Worm (Caenorhabditis elegans): ENCODE results near the gene F14H12.17.

The F14H12.17 gene

DNA sequence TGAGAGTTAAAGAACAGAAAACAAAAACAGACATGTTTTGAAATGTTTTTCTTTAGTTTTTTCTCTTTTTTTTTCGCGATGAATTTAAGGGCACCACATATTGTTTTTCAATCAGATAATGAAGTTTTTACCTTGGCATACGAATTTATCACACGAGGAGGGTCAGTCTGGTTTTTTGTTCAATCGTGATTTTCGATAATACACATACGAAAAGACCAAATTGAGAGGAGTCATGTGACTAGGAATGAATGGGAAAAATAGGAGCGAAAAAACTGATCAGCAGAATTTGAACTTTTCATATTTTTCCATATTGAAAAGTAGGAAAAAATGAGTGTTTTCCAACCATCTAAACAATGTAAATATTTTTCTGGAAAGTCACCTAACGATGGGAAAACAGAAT lies 23.4 kb upstream of the F14H12.17 start:
- TF ChIP-seq elt-4 (tag; optimal IDR thresholded peaks at IDR 0.05), result no peak
- TF ChIP-seq pha-4 (tag; optimal IDR thresholded peaks at IDR 0.05), result no peak
- no peak for TF ChIP-seq K09A11.1 (tag; optimal IDR thresholded peaks at IDR 0.05; ENCODE audit: insufficient read depth)
- TF ChIP-seq ceh-9 (tag; optimal IDR thresholded peaks at IDR 0.05), result no peak
- TF ChIP-seq ahr-1 (tag; optimal IDR thresholded peaks at IDR 0.05), result no peak
- no peak for TF ChIP-seq hlh-15 (tag; optimal IDR thresholded peaks at IDR 0.05)
- TF ChIP-seq pros-1 (tag; optimal IDR thresholded peaks at IDR 0.05), result no peak
- TF ChIP-seq unc-55 (GFP tag; optimal IDR thresholded peaks at IDR 0.05), result no peak
- no peak for TF ChIP-seq nhr-11 (tag; optimal IDR thresholded peaks at IDR 0.05)

DNA sequence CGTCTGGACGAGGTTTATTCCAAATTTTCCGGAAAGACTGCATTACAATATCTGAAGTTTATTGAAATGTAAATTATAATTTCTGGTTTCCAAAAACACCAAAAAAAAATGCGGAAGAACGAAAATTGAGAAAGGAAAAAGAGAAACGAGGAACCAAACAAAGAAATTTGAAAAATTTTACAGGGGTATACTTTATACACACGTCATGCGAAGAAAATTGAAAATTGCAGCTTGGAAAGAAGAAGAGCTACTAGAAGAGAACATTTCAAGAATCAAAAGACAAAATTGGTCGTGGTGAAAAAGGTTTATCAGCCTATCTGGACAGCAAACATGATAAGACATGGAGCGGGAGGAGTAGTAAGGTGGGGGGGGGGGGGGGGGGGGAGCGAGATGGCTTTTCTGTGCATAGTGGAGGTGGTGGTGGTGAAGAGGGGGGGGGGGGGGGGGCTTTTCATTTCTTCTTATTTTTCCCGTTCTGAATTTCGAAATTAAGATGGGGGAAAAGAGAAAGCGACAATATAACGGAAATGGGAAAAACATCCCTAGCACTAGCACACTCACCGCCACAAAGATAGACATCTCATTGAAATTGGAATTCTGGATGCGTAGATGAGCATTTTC lies 20.3 kb upstream of the F14H12.17 start, which contains the start of gene lst-2:
TSS of gene lst-2 (minus strand) at position 51 of the 621 bp plus-strand sequence.
- no peak for TF ChIP-seq gmeb-2 (tag; optimal IDR thresholded peaks at IDR 0.05)

DNA sequence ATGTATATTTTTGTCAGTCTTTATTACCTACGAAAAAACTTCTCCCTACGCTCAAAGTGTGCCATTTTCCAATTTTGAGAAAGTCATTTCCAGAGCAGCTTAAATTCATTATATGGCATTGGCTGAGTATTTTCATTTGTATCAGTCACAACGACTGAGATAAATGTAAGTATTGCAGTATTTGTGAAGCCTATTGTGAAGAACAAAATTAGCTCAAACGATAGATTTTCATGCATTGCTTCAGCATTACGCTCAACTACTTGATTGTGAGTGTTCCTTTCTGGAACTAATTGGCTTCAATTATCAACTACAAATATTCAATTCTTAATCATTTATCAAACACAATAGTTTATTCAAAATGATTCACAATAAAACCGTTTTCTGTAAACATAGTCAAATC lies 14.6 kb upstream of the F14H12.17 start, which contains the start of gene R160.12:
TSS of gene R160.12 (minus strand) at position 101 of the 400 bp plus-strand sequence.
- TF ChIP-seq tbx-7 (tag; optimal IDR thresholded peaks at IDR 0.05), result no peak
- no peak for TF ChIP-seq ref-2 (tag; optimal IDR thresholded peaks at IDR 0.05)
- TF ChIP-seq lin-11 (tag; optimal IDR thresholded peaks at IDR 0.05), result no peak
- no peak for TF ChIP-seq elt-4 (tag; optimal IDR thresholded peaks at IDR 0.05)
- no peak for TF ChIP-seq unc-3 (GFP tag; conservative IDR thresholded peaks at IDR 0.05)
- no peak for TF ChIP-seq unc-3 (tag; optimal IDR thresholded peaks at IDR 0.05)
- TF ChIP-seq hlh-8 (tag; optimal IDR thresholded peaks at IDR 0.05), result no peak
- no peak for TF ChIP-seq pqm-1 (tag; optimal IDR thresholded peaks at IDR 0.05)
- no peak for TF ChIP-seq ceh-31 (tag; optimal IDR thresholded peaks at IDR 0.05)
- TF ChIP-seq eyg-1 (tag; optimal IDR thresholded peaks at IDR 0.05), result no peak
- no peak for TF ChIP-seq madf-2 (tag; optimal IDR thresholded peaks at IDR 0.05)

DNA sequence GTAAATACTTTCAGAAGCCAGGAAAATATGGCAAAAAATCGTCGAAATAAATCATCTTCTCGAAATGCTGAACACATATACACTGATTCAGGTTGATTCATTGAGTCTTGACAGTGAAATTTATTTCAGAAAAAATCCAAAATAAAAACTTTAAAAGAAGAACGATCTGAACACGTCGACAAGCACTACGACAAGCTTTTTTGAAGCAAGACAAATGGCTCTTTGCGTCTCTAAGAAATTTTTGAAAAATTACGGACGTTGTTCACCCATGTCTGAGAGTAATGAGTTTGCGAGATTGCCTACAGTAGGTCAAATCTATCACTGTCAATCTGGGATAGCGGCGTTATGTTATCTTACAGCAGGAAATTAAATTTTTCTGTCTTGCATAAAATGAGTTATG lies 13.7 kb upstream of the F14H12.17 start, which contains the start of gene R160.2:
TSS of gene R160.2 (minus strand) at position 101 of the 400 bp plus-strand sequence.
- TF ChIP-seq dmd-4 (tag; optimal IDR thresholded peaks at IDR 0.05; ENCODE audit: borderline replicate concordance), result no peak
- no peak for TF ChIP-seq ceh-48 (tag; optimal IDR thresholded peaks at IDR 0.05)
- no peak for TF ChIP-seq hlh-13 (GFP tag; optimal IDR thresholded peaks at IDR 0.05)
- no peak for TF ChIP-seq ceh-14 (tag; optimal IDR thresholded peaks at IDR 0.05)
- TF ChIP-seq eyg-1 (tag; optimal IDR thresholded peaks at IDR 0.05), result no peak
- TF ChIP-seq nhr-11 (tag; optimal IDR thresholded peaks at IDR 0.05), result no peak
- no peak for TF ChIP-seq tbx-7 (tag; optimal IDR thresholded peaks at IDR 0.05)
- no peak for TF ChIP-seq hlh-30 (tag; optimal IDR thresholded peaks at IDR 0.05; ENCODE audit: insufficient read depth)
- no peak for TF ChIP-seq Y22D7AL.16 (tag; optimal IDR thresholded peaks at IDR 0.05)
- TF ChIP-seq elt-2 (tag; optimal IDR thresholded peaks at IDR 0.05), result no peak
- TF ChIP-seq K02D7.2 (tag; optimal IDR thresholded peaks at IDR 0.05), result no peak
- TF ChIP-seq elt-4 (tag; optimal IDR thresholded peaks at IDR 0.05), result no peak
- no peak for TF ChIP-seq gmeb-2 (tag; optimal IDR thresholded peaks at IDR 0.05)
- TF ChIP-seq pat-9 (tag; optimal IDR thresholded peaks at IDR 0.05), result no peak
- no peak for TF ChIP-seq ceh-18 (tag; optimal IDR thresholded peaks at IDR 0.05)

DNA sequence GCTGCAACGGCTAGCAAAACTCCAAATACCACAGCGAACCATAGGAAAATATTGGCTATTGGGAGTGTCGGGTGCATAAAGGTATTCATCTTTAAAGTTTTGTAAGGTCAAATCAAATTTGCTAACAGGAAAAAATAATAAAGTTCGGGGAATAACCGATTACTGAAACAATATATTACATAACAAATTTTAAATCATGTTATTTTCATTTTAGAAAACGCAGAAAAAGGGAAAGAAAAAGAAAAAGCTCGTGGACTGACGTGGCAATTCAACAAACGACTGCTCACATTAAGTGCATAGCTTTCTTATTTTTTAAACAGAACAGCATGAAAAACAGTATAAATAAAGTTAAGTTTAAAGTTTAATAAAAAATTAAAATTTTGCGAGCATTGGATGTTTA lies 10.0 kb upstream of the F14H12.17 start, which contains the start of gene R160.6:
TSS of gene R160.6 (minus strand) at position 101 of the 400 bp plus-strand sequence.
- TF ChIP-seq dmd-4 (tag; optimal IDR thresholded peaks at IDR 0.05; ENCODE audit: borderline replicate concordance) (no peak), sox-2 (GFP tag; IDR thresholded peaks at IDR 0.05) (no peak), unc-3 (GFP tag; conservative IDR thresholded peaks at IDR 0.05) (no peak), unc-3 (tag; optimal IDR thresholded peaks at IDR 0.05) (no peak), ama-1 (optimal IDR thresholded peaks at IDR 0.05) (no peak), ceh-18 (tag; optimal IDR thresholded peaks at IDR 0.05) (no peak), pag-3 (tag; optimal IDR thresholded peaks at IDR 0.05; ENCODE audit: borderline replicate concordance) (no peak), eyg-1 (tag; optimal IDR thresholded peaks at IDR 0.05) (no peak), ahr-1 (tag; optimal IDR thresholded peaks at IDR 0.05) (no peak), pha-2 (tag; optimal IDR thresholded peaks at IDR 0.05) (no peak), ztf-16 (tag; optimal IDR thresholded peaks at IDR 0.05) (no peak), pax-1 (tag; optimal IDR thresholded peaks at IDR 0.05) (no peak), fkh-10 (GFP tag; optimal IDR thresholded peaks at IDR 0.05) (no peak), zip-5 (tag; optimal IDR thresholded peaks at IDR 0.05) (no peak), hlh-6 (tag; optimal IDR thresholded peaks at IDR 0.05) (no peak), elt-4 (tag; optimal IDR thresholded peaks at IDR 0.05) (no peak), ceh-48 (tag; optimal IDR thresholded peaks at IDR 0.05) (no peak), che-1 (tag; optimal IDR thresholded peaks at IDR 0.05) (no peak), elt-2 (tag; optimal IDR thresholded peaks at IDR 0.05) (no peak)

Data from whole organism, late embryonic.